Worm (Caenorhabditis elegans): ENCODE results near the gene T11F9.21.

- TF ChIP-seq unc-62 (GFP tag; optimal IDR thresholded peaks at IDR 0.05), result no peak
- TF ChIP-seq lin-39 (tag; optimal IDR thresholded peaks at IDR 0.05), result no peak
- no peak for TF ChIP-seq nhr-28 (tag; optimal IDR thresholded peaks at IDR 0.05)
- TF ChIP-seq ztf-11 (tag; optimal IDR thresholded peaks at IDR 0.05), result no peak
- no peak for TF ChIP-seq ceh-28 (tag; optimal IDR thresholded peaks at IDR 0.05)
- no peak for TF ChIP-seq pqm-1 (tag; optimal IDR thresholded peaks at IDR 0.05)
- TF ChIP-seq zag-1 (tag; optimal IDR thresholded peaks at IDR 0.05), result no peak
These were observed 8.2 kb upstream of the T11F9.21 start for ce11 chrV:11484404-11484803.
